Fruit fly (Drosophila melanogaster) whole organism, larva: ENCODE data around the gene CG43117.

ENCODE experiments used
- noc ChIP-seq: fragments of 200-800 bp; sonication (Bioruptor generic); optimal IDR thresholded peaks from 3 replicates; lab custom pipeline; 2019; ENCODE audit warnings: missing biosample characterization, mild to moderate bottlenecking, missing genetic modification characterization, moderate library complexity

Gene CG43117

dm6 chr3R:26485240-26485865 lies 30.8 kb downstream of the CG43117 start:
- TF ChIP-seq noc (tag; lab: Kevin White, UChicago), result no peak

DNA sequence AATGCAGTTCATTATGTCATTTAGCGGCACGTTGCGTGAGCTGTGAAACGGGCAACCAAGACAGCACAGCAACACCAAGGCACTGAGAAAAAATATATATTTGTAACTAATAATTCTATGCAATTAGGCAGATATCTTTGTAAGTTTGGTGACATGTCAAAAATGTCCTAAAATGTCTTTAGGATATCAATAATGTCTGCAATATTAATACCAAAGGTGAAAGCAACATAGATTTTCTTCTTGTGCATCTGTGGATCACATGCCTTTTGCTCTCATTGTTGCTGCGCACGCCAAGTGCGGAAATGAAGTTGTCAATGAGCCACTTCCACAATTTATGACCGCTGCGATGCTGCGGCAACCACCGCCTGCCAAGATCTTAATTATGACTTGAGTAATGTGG lies 34.9 kb downstream of the CG43117 start:
- no peak for TF ChIP-seq noc (tag; lab: Kevin White, UChicago)

DNA sequence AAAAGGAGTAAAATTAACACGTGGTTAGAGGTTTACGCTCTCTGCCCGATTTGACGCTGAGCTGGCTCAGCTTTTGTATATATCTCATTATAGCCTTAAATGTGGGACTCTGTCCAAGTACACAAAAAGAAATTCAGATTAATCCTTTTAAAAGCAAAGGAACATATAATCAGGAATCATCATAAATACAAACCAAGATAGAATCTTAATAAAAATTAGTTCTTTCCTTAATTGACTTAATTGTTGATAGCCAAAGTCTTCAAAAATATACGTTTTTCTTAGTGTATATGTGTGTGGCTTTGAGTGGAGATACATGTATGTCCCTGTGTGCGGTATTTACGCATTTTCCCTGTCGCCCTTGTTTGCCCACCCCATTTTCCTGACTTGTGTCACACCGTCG lies 39.7 kb downstream of the CG43117 start:
- TF ChIP-seq noc (tag; lab: Kevin White, UChicago), result peak; percentile 12

DNA sequence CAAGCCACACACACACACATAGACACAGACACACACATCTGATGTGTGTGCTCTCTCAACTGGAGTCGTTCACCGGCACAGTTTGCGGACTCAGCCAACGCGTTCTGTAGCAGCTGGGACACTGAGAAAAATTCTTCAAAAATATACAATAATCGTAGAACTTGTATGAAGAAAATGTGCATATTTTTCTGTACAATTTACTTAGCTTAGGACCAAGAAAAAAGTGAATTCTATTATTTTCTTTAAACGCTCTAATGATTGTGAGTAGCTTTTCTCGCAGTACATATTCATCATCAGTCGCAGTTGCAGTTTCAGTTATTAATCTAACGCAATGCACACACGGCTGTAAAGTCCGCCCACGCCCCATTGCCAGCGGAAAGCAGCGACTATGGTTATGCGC lies 41.8 kb downstream of the CG43117 start:
- TF ChIP-seq noc (tag; lab: Kevin White, UChicago), result no peak

- peak; percentile 9 for TF ChIP-seq noc (tag; lab: Kevin White, UChicago)
These were observed 44.5 kb downstream of the CG43117 start for dm6 chr3R:26499136-26499535.

DNA sequence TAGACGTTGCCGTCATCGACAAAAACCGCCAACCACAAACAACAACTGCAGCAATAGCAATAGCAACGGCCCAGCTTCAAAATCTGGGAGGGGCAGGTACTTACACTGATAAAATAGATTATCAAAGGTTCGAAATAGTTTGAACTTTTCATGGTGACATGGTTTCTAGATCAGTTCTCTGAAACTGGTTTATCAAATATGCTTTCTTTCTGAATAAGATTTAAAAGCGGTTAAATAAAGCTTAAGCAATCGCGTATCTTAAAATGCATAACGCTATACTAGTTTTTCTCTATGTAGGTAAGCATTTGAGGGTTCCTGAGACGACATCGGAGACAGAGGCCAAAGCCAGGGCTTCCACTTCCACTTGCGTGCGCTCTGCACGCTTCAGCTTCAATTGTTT lies 45.8 kb downstream of the CG43117 start:
- TF ChIP-seq noc (tag; lab: Kevin White, UChicago), result no peak

- TF ChIP-seq noc (tag; lab: Kevin White, UChicago), result no peak
These were observed 47.5 kb downstream of the CG43117 start for dm6 chr3R:26502072-26502471.

- TF ChIP-seq noc (tag; lab: Kevin White, UChicago), result no peak
These were observed 48.3 kb downstream of the CG43117 start for dm6 chr3R:26502907-26503306.

DNA sequence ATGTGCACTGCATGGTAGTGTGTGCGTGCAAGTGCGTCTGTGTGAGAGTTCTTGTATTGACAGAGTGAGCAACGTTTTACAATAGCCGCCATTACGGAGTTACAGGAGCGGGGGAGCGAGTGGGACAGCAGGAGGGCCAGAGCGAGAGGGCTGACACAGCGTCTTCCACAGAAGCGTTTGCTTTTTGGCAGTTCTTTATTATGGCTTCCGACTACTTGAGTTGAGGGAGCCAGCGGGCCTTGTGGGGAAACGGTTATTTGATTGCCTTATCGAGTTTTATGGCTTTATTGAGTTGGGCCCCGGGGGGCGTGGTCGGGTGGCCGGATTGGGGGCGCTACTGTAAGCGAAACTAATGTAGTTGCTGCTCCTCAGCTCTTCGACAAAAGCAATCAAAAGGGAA lies 48.7 kb downstream of the CG43117 start:
- no peak for TF ChIP-seq noc (tag; lab: Kevin White, UChicago)
